Worm (Caenorhabditis elegans) whole organism, L1 larva: Measurements from ENCODE around the gene tofu-7.
A peak's percentile ranks its signal among the peaks of the same experiment; 100 is the strongest.

Experiments
- C16A3.4 ChIP-seq: fragments of 150-350 bp; optimal IDR thresholded peaks from 2 replicates; lab custom pipeline; 2014; ENCODE audit warnings: missing biosample characterization, missing genetic modification characterization
- aha-1 ChIP-seq: fragments of 150-350 bp; optimal IDR thresholded peaks from 2 replicates; lab custom pipeline; 2014; ENCODE audit warnings: missing biosample characterization, missing genetic modification characterization
- blmp-1 ChIP-seq: fragments of 150-350 bp; optimal IDR thresholded peaks from 2 replicates; lab custom pipeline; 2014; ENCODE audit warnings: missing biosample characterization, missing genetic modification characterization
- ceh-63 ChIP-seq: fragments of 200-800 bp; sonication (Bioruptor generic); optimal IDR thresholded peaks from 2 replicates; lab custom pipeline; 2018; ENCODE audit warnings: mild to moderate bottlenecking, missing genetic modification characterization, missing compliant biosample characterization
- ceh-82 ChIP-seq, 3 experiments: fragments of 150-350 bp in 1 of 3; sonication (generic microtip) in 2 of 3; optimal IDR thresholded peaks; 2 replicates each; lab custom pipeline; 2014 to 2017; ENCODE audit warnings: missing biosample characterization in 3 of 3, missing genetic modification characterization in 3 of 3
- ceh-88 ChIP-seq: fragments of 200-800 bp; sonication (Bioruptor generic); IDR thresholded peaks from 2 replicates; pipeline ENCODE4 v1.3.6; 2022; ENCODE audit warnings: missing genetic modification characterization, missing compliant biosample characterization
- ceh-90 ChIP-seq: sonication (generic microtip); optimal IDR thresholded peaks from 2 replicates; lab custom pipeline; 2016; ENCODE audit warnings: missing genetic modification characterization, missing compliant biosample characterization
- ces-1 ChIP-seq: fragments of 150-350 bp; optimal IDR thresholded peaks from 2 replicates; lab custom pipeline; 2014; ENCODE audit warnings: missing biosample characterization, missing genetic modification reagents, missing genetic modification characterization
- dpl-1 ChIP-seq, 3 experiments: fragments of 150-350 bp in 2 of 3; sonication (generic microtip) in 1 of 3; optimal IDR thresholded peaks; 2 replicates each; lab custom pipeline; 2014 to 2017; ENCODE audit warnings: missing biosample characterization in 3 of 3, missing genetic modification characterization in 3 of 3, missing genetic modification reagents in 3 of 3
- dsc-1 ChIP-seq: sonication (generic microtip); optimal IDR thresholded peaks from 2 replicates; lab custom pipeline; 2016; ENCODE audit warnings: mild to moderate bottlenecking, missing genetic modification characterization, missing compliant biosample characterization
- efl-1 ChIP-seq, 4 experiments: fragments of 150-350 bp; optimal IDR thresholded peaks in 3 of 4; peaks in 1 of 4; 1 replicate in 1 of 4; 2 replicates in 3 of 4; lab custom pipeline; 2014; ENCODE audit warnings: missing biosample characterization in 2 of 4, missing genetic modification characterization in 2 of 4, missing genetic modification reagents in 2 of 4
- efl-3 ChIP-seq: fragments of 200-800 bp; sonication (Bioruptor generic); optimal IDR thresholded peaks from 2 replicates; lab custom pipeline; 2018; ENCODE audit warnings: mild to moderate bottlenecking, missing genetic modification characterization, missing compliant biosample characterization
- egl-13 ChIP-seq: sonication (generic microtip); optimal IDR thresholded peaks from 2 replicates; lab custom pipeline; 2016; ENCODE audit warnings: missing genotype, missing genetic modification reagents, missing genetic modification characterization, missing compliant biosample characterization
- egl-27 ChIP-seq, 2 experiments: fragments of 150-350 bp in 1 of 2; sonication (generic microtip); optimal IDR thresholded peaks; 3 replicates each; lab custom pipeline; 2017 to 2018; ENCODE audit warnings: missing biosample characterization in 2 of 2, missing genetic modification characterization in 2 of 2, missing genetic modification reagents in 2 of 2
- elt-2 ChIP-seq: sonication (generic microtip); optimal IDR thresholded peaks from 2 replicates; lab custom pipeline; 2016; ENCODE audit warnings: missing genetic modification characterization, mild to moderate bottlenecking, inconsistent platforms, missing compliant biosample characterization, missing genetic modification reagents
- elt-3 ChIP-seq, 6 experiments: fragments of 150-350 bp in 1 of 6; sonication (generic microtip); optimal IDR thresholded peaks; 2 replicates each; lab custom pipeline; 2017 to 2018; ENCODE audit warnings: missing biosample characterization in 6 of 6, missing genetic modification characterization in 6 of 6, inconsistent platforms in 1 of 6
- ets-5 ChIP-seq: fragments of 200-800 bp; sonication (Bioruptor generic); IDR thresholded peaks from 2 replicates; pipeline ENCODE4 v1.3.6; 2022; ENCODE audit warnings: missing genetic modification characterization, missing compliant biosample characterization
- fkh-10 ChIP-seq: sonication (generic microtip); optimal IDR thresholded peaks from 2 replicates; lab custom pipeline; 2017; ENCODE audit warnings: missing biosample characterization, missing genetic modification reagents, missing genetic modification characterization
- fkh-4 ChIP-seq: sonication (generic microtip); optimal IDR thresholded peaks from 2 replicates; lab custom pipeline; 2016; ENCODE audit warnings: missing compliant biosample characterization, missing genetic modification characterization, borderline replicate concordance
- grh-1 ChIP-seq: fragments of 200-800 bp; sonication (Bioruptor generic); IDR thresholded peaks from 2 replicates; pipeline ENCODE4 v1.3.6; 2022; ENCODE audit warnings: missing genetic modification reagents, missing genetic modification characterization, missing compliant biosample characterization
- hlh-4 ChIP-seq: sonication (generic microtip); optimal IDR thresholded peaks from 2 replicates; lab custom pipeline; 2016; ENCODE audit warnings: mild to moderate bottlenecking, missing genetic modification characterization, missing compliant biosample characterization
- hpl-2 ChIP-seq: fragments of 150-350 bp; optimal IDR thresholded peaks from 2 replicates; lab custom pipeline; 2014; ENCODE audit warnings: missing biosample characterization, missing genetic modification reagents, missing genetic modification characterization
- irx-1 ChIP-seq: sonication (generic microtip); optimal IDR thresholded peaks from 2 replicates; lab custom pipeline; 2016; ENCODE audit warnings: missing genetic modification characterization, missing compliant biosample characterization
- jun-1 ChIP-seq: fragments of 150-350 bp; optimal IDR thresholded peaks from 2 replicates; lab custom pipeline; 2014; ENCODE audit warnings: missing biosample characterization, missing genetic modification reagents, missing genetic modification characterization
- lin-13 ChIP-seq: fragments of 150-350 bp; optimal IDR thresholded peaks from 2 replicates; lab custom pipeline; 2014; ENCODE audit warnings: missing biosample characterization, missing genetic modification reagents, missing genetic modification characterization
- lin-35 ChIP-seq, 2 experiments: fragments of 150-350 bp; optimal IDR thresholded peaks; 2 replicates each; lab custom pipeline; 2014; ENCODE audit warnings: missing biosample characterization in 2 of 2, missing genetic modification characterization in 2 of 2, missing genetic modification reagents in 2 of 2
- lin-39 ChIP-seq: fragments of 150-350 bp; optimal IDR thresholded peaks from 2 replicates; lab custom pipeline; 2014; ENCODE audit warnings: missing biosample characterization, missing genetic modification reagents, missing genetic modification characterization
- mab-9 ChIP-seq: fragments of 200-800 bp; sonication (Bioruptor generic); IDR thresholded peaks from 2 replicates; pipeline ENCODE4 v1.3.6; 2022; ENCODE audit warnings: missing genetic modification reagents, missing genetic modification characterization, missing compliant biosample characterization
- mdl-1 ChIP-seq, 2 experiments: fragments of 150-350 bp; optimal IDR thresholded peaks; 2 replicates each; lab custom pipeline; 2014 to 2017; ENCODE audit warnings: missing biosample characterization in 2 of 2, missing genetic modification characterization in 2 of 2, inconsistent platforms in 1 of 2
- mep-1 ChIP-seq: fragments of 150-350 bp; optimal IDR thresholded peaks from 2 replicates; lab custom pipeline; 2014; ENCODE audit warnings: missing biosample characterization, missing genetic modification characterization
- nhr-19 ChIP-seq: fragments of 200-800 bp; sonication (Bioruptor generic); conservative IDR thresholded peaks from 2 replicates; pipeline ENCODE4 v1.3.6; 2022; ENCODE audit warnings: missing genetic modification characterization, missing compliant biosample characterization
- nhr-20 ChIP-seq: sonication (generic microtip); optimal IDR thresholded peaks from 2 replicates; lab custom pipeline; 2016; ENCODE audit warnings: mild to moderate bottlenecking, missing genetic modification characterization, missing compliant biosample characterization
- nhr-28 ChIP-seq: fragments of 150-350 bp; optimal IDR thresholded peaks from 2 replicates; lab custom pipeline; 2014; ENCODE audit warnings: missing biosample characterization, missing genetic modification characterization
- nhr-71 ChIP-seq: sonication (generic microtip); optimal IDR thresholded peaks from 2 replicates; lab custom pipeline; 2016; ENCODE audit warnings: mild to moderate bottlenecking, missing genetic modification characterization, moderate library complexity, missing compliant biosample characterization
- nhr-84 ChIP-seq: sonication (generic microtip); optimal IDR thresholded peaks from 2 replicates; lab custom pipeline; 2017; ENCODE audit warnings: missing biosample characterization, missing genetic modification characterization
- nhr-85 ChIP-seq: sonication (generic microtip); peaks from one replicate; lab custom pipeline; 2016; ENCODE audit warnings: missing genetic modification characterization, inconsistent platforms, missing compliant biosample characterization
- rnt-1 ChIP-seq: sonication (generic microtip); optimal IDR thresholded peaks from 2 replicates; lab custom pipeline; 2016; ENCODE audit warnings: mild to moderate bottlenecking, missing genetic modification characterization, moderate library complexity, missing compliant biosample characterization
- skn-1 ChIP-seq: fragments of 150-350 bp; optimal IDR thresholded peaks from 2 replicates; lab custom pipeline; 2014; ENCODE audit warnings: missing biosample characterization, missing genetic modification characterization
- snpc-4 ChIP-seq: fragments of 150-350 bp; optimal IDR thresholded peaks from 2 replicates; lab custom pipeline; 2014; ENCODE audit warnings: missing biosample characterization, missing genetic modification characterization
- snu-23 ChIP-seq: sonication (generic microtip); optimal IDR thresholded peaks from 2 replicates; lab custom pipeline; 2016; ENCODE audit warnings: missing genetic modification characterization, missing compliant biosample characterization
- sox-4 ChIP-seq: sonication (generic microtip); optimal IDR thresholded peaks from 2 replicates; lab custom pipeline; 2016; ENCODE audit warnings: missing genetic modification characterization, missing compliant biosample characterization
- sptf-1 ChIP-seq: fragments of 150-350 bp; optimal IDR thresholded peaks from 2 replicates; lab custom pipeline; 2014; ENCODE audit warnings: missing biosample characterization, missing genetic modification characterization
- tlp-1 ChIP-seq: fragments of 150-350 bp; optimal IDR thresholded peaks from 2 replicates; lab custom pipeline; 2014; ENCODE audit warnings: missing biosample characterization, missing genetic modification characterization
- unc-98 ChIP-seq: fragments of 200-800 bp; sonication (Bioruptor generic); IDR thresholded peaks from 2 replicates; pipeline ENCODE4 v1.3.6; 2022; ENCODE audit warnings: missing genetic modification characterization, missing compliant biosample characterization
- vab-15 ChIP-seq: sonication (generic microtip); optimal IDR thresholded peaks from 2 replicates; lab custom pipeline; 2017; ENCODE audit warnings: missing genotype, mild to moderate bottlenecking, missing genetic modification characterization, missing compliant biosample characterization
- zag-1 ChIP-seq: fragments of 150-350 bp; optimal IDR thresholded peaks from 2 replicates; lab custom pipeline; 2014; ENCODE audit warnings: missing biosample characterization, missing genetic modification characterization
- zip-4 ChIP-seq: fragments of 200-800 bp; sonication (Bioruptor generic); optimal IDR thresholded peaks from 2 replicates; lab custom pipeline; 2018; ENCODE audit warnings: mild to moderate bottlenecking, missing genetic modification characterization, moderate library complexity, missing compliant biosample characterization
- ztf-4 ChIP-seq: fragments of 150-350 bp; optimal IDR thresholded peaks from 2 replicates; lab custom pipeline; 2014; ENCODE audit warnings: missing biosample characterization, missing genetic modification characterization

The tofu-7 gene

DNA sequence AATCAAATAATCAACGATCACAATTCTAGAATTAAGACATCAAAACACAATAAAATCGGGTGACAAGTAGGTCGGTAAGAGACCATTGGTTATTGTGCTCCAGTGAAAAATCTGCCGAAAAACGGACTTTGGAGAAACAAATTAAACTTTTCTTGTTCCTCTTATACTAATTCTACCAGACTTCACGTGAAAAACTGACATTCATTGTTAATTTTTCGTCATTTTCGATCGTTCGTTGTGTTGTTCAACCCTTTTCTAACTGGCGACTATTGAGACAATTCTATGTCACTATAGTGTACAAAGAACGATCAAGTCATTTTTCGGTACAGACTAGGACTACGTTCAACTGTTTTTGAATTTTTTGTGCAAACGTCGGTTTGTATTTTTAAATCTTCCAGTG, 35.7 kb upstream of the tofu-7 start (continued):
- no peak for TF ChIP-seq irx-1 (tag; lab: Kevin White, UChicago)
- TF ChIP-seq nhr-71 (tag; lab: Kevin White, UChicago), result peak; percentile 66
- TF ChIP-seq efl-1 (optimal IDR thresholded peaks at IDR 0.05; lab: Kevin White, UChicago), result peak in 1 of 2 experiments; percentile 11
- TF ChIP-seq efl-1 (GFP tag; optimal IDR thresholded peaks at IDR 0.05 in 1 of 2; lab: Kevin White, UChicago), result peak in 1 of 2 experiments; percentile 93
- TF ChIP-seq efl-3 (GFP tag; lab: Kevin White, UChicago), result no peak
- TF ChIP-seq ceh-90 (tag; lab: Kevin White, UChicago), result no peak
- no peak for TF ChIP-seq ztf-4 (tag; lab: Kevin White, UChicago)
- TF ChIP-seq hlh-4 (tag; lab: Kevin White, UChicago), result no peak
- no peak for TF ChIP-seq rnt-1 (tag; lab: Kevin White, UChicago)
- no peak for TF ChIP-seq tlp-1 (tag; lab: Kevin White, UChicago)
- TF ChIP-seq nhr-85 (tag; lab: Kevin White, UChicago), result peak; percentile 91
- peak; percentile 41 for TF ChIP-seq blmp-1 (tag; lab: Kevin White, UChicago)
- peak; percentile 98 for TF ChIP-seq nhr-19 (GFP tag; lab: Robert Waterston, UW)
- no peak for TF ChIP-seq lin-13 (GFP tag; lab: Kevin White, UChicago)
- TF ChIP-seq dsc-1 (tag; lab: Kevin White, UChicago), result no peak
- TF ChIP-seq ets-5 (GFP tag; lab: Robert Waterston, UW), result no peak

DNA sequence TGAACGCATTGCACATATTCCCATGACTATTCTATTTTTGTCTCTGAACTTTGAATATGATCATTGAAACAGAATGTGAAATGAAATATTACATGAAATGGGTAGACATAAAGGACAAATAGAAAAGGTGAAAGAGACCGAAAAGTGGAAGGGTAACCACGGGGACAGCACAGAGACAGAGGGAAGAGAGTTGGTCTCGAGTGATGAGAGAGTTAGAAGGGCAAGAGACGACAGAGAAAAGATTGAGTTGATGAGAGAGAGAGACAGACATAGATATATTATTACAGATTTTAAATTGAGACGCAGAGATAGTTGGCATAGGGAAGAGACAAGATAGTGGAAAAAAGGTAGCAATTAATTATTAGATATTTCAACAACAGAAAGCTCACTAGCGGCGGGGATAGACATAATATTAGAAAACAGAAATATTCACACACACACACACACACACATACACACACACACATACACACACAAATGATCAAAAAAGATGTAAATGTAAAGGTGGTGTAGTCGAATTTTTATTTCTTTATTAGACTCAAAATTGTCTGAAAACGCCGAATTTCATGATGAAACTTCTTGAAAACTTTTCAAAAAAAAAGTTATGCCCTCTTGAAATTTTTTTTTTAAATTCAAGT, 31.9 kb upstream of the tofu-7 start:
- TF ChIP-seq elt-2 (tag; lab: Kevin White, UChicago) (peak; percentile 26), skn-1 (tag; lab: Kevin White, UChicago) (peak; percentile 61), snpc-4 (tag; lab: Kevin White, UChicago) (peak; percentile 13), nhr-28 (tag; lab: Kevin White, UChicago) (no peak), ces-1 (no peak), mab-9 (GFP tag; lab: Robert Waterston, UW) (no peak), irx-1 (tag; lab: Kevin White, UChicago) (peak; percentile 12), dpl-1 (GFP tag; optimal IDR thresholded peaks at IDR 0.05; lab: Kevin White, UChicago) (peak; percentile 13 to 61 (median 29)), fkh-10 (GFP tag; lab: Kevin White, UChicago) (no peak), lin-39 (tag; lab: Kevin White, UChicago) (peak; percentile 51), nhr-19 (GFP tag; lab: Robert Waterston, UW) (peak; percentile 86), hlh-4 (tag; lab: Kevin White, UChicago) (no peak), ceh-82 (tag; optimal IDR thresholded peaks at IDR 0.05; lab: Kevin White, UChicago) (peak; percentile 50 to 64 (median 59)), ceh-88 (GFP tag; lab: Robert Waterston, UW) (no peak), snu-23 (GFP tag; lab: Kevin White, UChicago) (peak; percentile 88), C16A3.4 (tag; lab: Kevin White, UChicago) (peak; percentile 72), nhr-84 (tag; lab: Kevin White, UChicago) (no peak), egl-27 (tag; optimal IDR thresholded peaks at IDR 0.05; lab: Kevin White, UChicago) (peak; percentile 72 to 78), ceh-63 (GFP tag; lab: Kevin White, UChicago) (no peak), sptf-1 (tag; lab: Kevin White, UChicago) (no peak), egl-13 (tag; lab: Kevin White, UChicago) (peak; percentile 2), ets-5 (GFP tag; lab: Robert Waterston, UW) (no peak), sox-4 (tag; lab: Kevin White, UChicago) (peak; percentile 43), unc-98 (GFP tag; lab: Robert Waterston, UW) (no peak), aha-1 (no peak), lin-35 (GFP tag; optimal IDR thresholded peaks at IDR 0.05; lab: Kevin White, UChicago) (peak; percentile 44 to 73), zag-1 (tag; lab: Kevin White, UChicago) (no peak), blmp-1 (tag; lab: Kevin White, UChicago) (peak; percentile 78), hpl-2 (no peak), grh-1 (GFP tag; lab: Robert Waterston, UW) (no peak), ztf-4 (tag; lab: Kevin White, UChicago) (peak; percentile 43), elt-3 (tag; optimal IDR thresholded peaks at IDR 0.05; lab: Kevin White, UChicago) (peak in 3 of 6 experiments; percentile 12 to 40 (median 14)), nhr-20 (tag; lab: Kevin White, UChicago) (peak; percentile 88), vab-15 (tag; lab: Kevin White, UChicago) (no peak), jun-1 (tag; lab: Kevin White, UChicago) (peak; percentile 84), zip-4 (no peak), mep-1 (peak; percentile 77), fkh-4 (tag; lab: Kevin White, UChicago) (no peak), mdl-1 (tag; optimal IDR thresholded peaks at IDR 0.05; lab: Kevin White, UChicago) (peak in 1 of 2 experiments; percentile 66), rnt-1 (tag; lab: Kevin White, UChicago) (peak; percentile 63)
